Worm (Caenorhabditis elegans): ENCODE results near the gene C18E9.5.

DNA sequence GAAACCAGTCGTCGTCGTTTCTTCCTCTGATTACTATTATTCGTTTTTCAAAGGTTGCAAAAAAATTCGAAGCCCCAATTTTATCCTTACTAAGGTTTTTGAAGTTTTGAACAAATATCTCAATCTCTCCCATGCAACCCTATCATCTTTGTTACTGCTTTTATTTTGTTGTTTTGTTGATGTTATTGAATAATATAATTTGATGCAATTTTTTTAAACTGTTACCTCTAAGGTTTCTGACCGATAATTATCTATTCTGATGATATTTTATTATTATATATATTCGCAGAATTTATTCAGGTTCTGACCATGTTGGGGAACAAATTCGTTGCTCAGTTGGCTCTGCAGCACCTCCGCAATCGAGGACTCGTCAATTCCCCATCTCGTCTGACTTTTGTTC, 26.3 kb downstream of the C18E9.5 start, which contains the start of gene ndub-2:
- TF ChIP-seq klf-2 (GFP tag; conservative IDR thresholded peaks at IDR 0.05) = no peak
- no peak for TF ChIP-seq cog-1 (tag; optimal IDR thresholded peaks at IDR 0.05)
- TF ChIP-seq ref-1 (GFP tag; conservative IDR thresholded peaks at IDR 0.05) = no peak
